Fruit fly (Drosophila melanogaster) whole organism, embryonic: ENCODE measurements around the gene CG14194.

ENCODE experiments used
- Adf1 ChIP-seq: fragments of 200-800 bp; sonication (Bioruptor generic); IDR thresholded peaks from 2 replicates; pipeline ENCODE4 v1.3.6; 2022; ENCODE audit warnings: missing biosample characterization, missing genetic modification characterization
- Asciz ChIP-seq: fragments of 200-800 bp; sonication (Bioruptor generic); optimal IDR thresholded peaks from 2 replicates; lab custom pipeline; 2017; ENCODE audit warnings: missing biosample characterization, mild to moderate bottlenecking, missing genetic modification characterization, missing genetic modification reagents
- B-H1 ChIP-seq: fragments of 200-800 bp; sonication (Bioruptor generic); IDR thresholded peaks from 3 replicates; pipeline ENCODE4 v1.3.6; 2022; ENCODE audit warnings: missing biosample characterization, missing genetic modification characterization
- CG10147 ChIP-seq: fragments of 200-800 bp; sonication (Bioruptor generic); optimal IDR thresholded peaks from 2 replicates; lab custom pipeline; 2019; ENCODE audit warnings: missing biosample characterization, mild to moderate bottlenecking, missing genetic modification characterization, moderate library complexity
- CG10979 ChIP-seq: fragments of 200-800 bp; sonication (Bioruptor generic); optimal IDR thresholded peaks from 2 replicates; lab custom pipeline; 2018; ENCODE audit warnings: missing biosample characterization, mild to moderate bottlenecking, missing genetic modification characterization, moderate library complexity
- CG11093 ChIP-seq: fragments of 200-800 bp; sonication (Bioruptor generic); IDR thresholded peaks from 3 replicates; pipeline ENCODE4 v1.3.6; 2022; ENCODE audit warnings: missing biosample characterization, missing genetic modification characterization
- CG13123 ChIP-seq: fragments of 200-800 bp; sonication (Bioruptor generic); optimal IDR thresholded peaks from 2 replicates; lab custom pipeline; 2016; ENCODE audit warnings: missing biosample characterization, missing genetic modification characterization
- CG13287 ChIP-seq: fragments of 200-800 bp; sonication (Bioruptor generic); IDR thresholded peaks from 2 replicates; pipeline ENCODE4 v1.3.6; 2022; ENCODE audit warnings: missing biosample characterization, missing genetic modification characterization; ENCODE audit not compliant: partially characterized antibody
- CG13775 ChIP-seq: fragments of 200-800 bp; sonication (Bioruptor generic); optimal IDR thresholded peaks from 3 replicates; lab custom pipeline; 2017; ENCODE audit warnings: missing biosample characterization, mild to moderate bottlenecking, missing genetic modification characterization
- CG14050 ChIP-seq: fragments of 200-800 bp; sonication (Bioruptor generic); IDR thresholded peaks from 3 replicates; pipeline ENCODE4 v1.3.6; 2022; ENCODE audit warnings: missing biosample characterization, missing genetic modification characterization
- CG14710 ChIP-seq: fragments of 200-800 bp; sonication (Bioruptor generic); optimal IDR thresholded peaks from 3 replicates; lab custom pipeline; 2019; ENCODE audit warnings: missing biosample characterization, mild to moderate bottlenecking, missing genetic modification characterization, moderate library complexity
- CG17361 ChIP-seq: fragments of 200-800 bp; sonication (Bioruptor generic); IDR thresholded peaks from 3 replicates; pipeline ENCODE4 v1.3.6; 2022; ENCODE audit warnings: missing biosample characterization, missing genetic modification characterization
- CG17612 ChIP-seq: fragments of 200-800 bp; sonication (Bioruptor generic); IDR thresholded peaks from 2 replicates; pipeline ENCODE4 v1.3.6; 2022; ENCODE audit warnings: missing biosample characterization, missing genetic modification characterization
- CG17802 ChIP-seq: fragments of 200-800 bp; sonication (Bioruptor generic); optimal IDR thresholded peaks from 2 replicates; lab custom pipeline; 2018; ENCODE audit warnings: missing biosample characterization, mild to moderate bottlenecking, missing genetic modification characterization, moderate library complexity
- CG1792 ChIP-seq: fragments of 200-800 bp; sonication (Bioruptor generic); optimal IDR thresholded peaks from 2 replicates; lab custom pipeline; 2016; ENCODE audit warnings: missing biosample characterization, missing genetic modification characterization
- CG18599 ChIP-seq: fragments of 200-800 bp; sonication (Bioruptor generic); optimal IDR thresholded peaks from 3 replicates; lab custom pipeline; 2017; ENCODE audit warnings: missing biosample characterization, missing genetic modification characterization, mild to moderate bottlenecking, moderate library complexity, missing genetic modification reagents
- CG2889 ChIP-seq: fragments of 200-800 bp; sonication (Bioruptor generic); IDR thresholded peaks from 3 replicates; pipeline ENCODE4 v1.3.6; 2022; ENCODE audit warnings: missing biosample characterization, missing genetic modification characterization
- CG31224 ChIP-seq: fragments of 200-800 bp; sonication (Bioruptor generic); IDR thresholded peaks from 2 replicates; pipeline ENCODE4 v1.3.6; 2022; ENCODE audit warnings: missing biosample characterization, missing genetic modification characterization
- CG4404 ChIP-seq: fragments of 200-800 bp; sonication (Bioruptor generic); IDR thresholded peaks from 2 replicates; pipeline ENCODE4 v1.3.6; 2022; ENCODE audit warnings: missing biosample characterization, missing genetic modification characterization
- CG6689 ChIP-seq: fragments of 200-800 bp; sonication (Bioruptor generic); IDR thresholded peaks from 2 replicates; pipeline ENCODE4 v1.3.6; 2022; ENCODE audit warnings: missing biosample characterization, missing genetic modification characterization
- CG6791 ChIP-seq: fragments of 200-800 bp; sonication (Bioruptor generic); IDR thresholded peaks from 3 replicates; pipeline ENCODE4 v1.3.6; 2022; ENCODE audit warnings: missing biosample characterization, missing genetic modification characterization; ENCODE audit not compliant: partially characterized antibody
- CG7839 ChIP-seq: fragments of 200-800 bp; sonication (Bioruptor generic); optimal IDR thresholded peaks from 3 replicates; lab custom pipeline; 2018; ENCODE audit warnings: missing biosample characterization, mild to moderate bottlenecking, missing genetic modification characterization, moderate library complexity
- CG9215 ChIP-seq: fragments of 200-800 bp; sonication (Bioruptor generic); IDR thresholded peaks from 2 replicates; pipeline ENCODE4 v1.3.6; 2022; ENCODE audit warnings: missing biosample characterization, missing genetic modification characterization
- Camta ChIP-seq: fragments of 200-800 bp; sonication (Bioruptor generic); optimal IDR thresholded peaks from 2 replicates; lab custom pipeline; 2016; ENCODE audit warnings: missing biosample characterization, missing genetic modification characterization
- Deaf1 ChIP-seq: fragments of 200-800 bp; optimal IDR thresholded peaks from 3 replicates; lab custom pipeline; 2019; ENCODE audit warnings: missing biosample characterization, mild to moderate bottlenecking, missing genetic modification characterization, moderate library complexity
- Dfd ChIP-seq, 2 experiments: fragments of >200 bp; optimal IDR thresholded peaks; 2 replicates each; lab custom pipeline; 2017; ENCODE audit warnings: missing biosample characterization in 2 of 2, missing genetic modification characterization in 2 of 2
- Doc3 ChIP-seq: fragments of 200-800 bp; sonication (Bioruptor generic); IDR thresholded peaks from 3 replicates; pipeline ENCODE4 v1.3.6; 2022; ENCODE audit warnings: missing biosample characterization, missing genetic modification characterization; ENCODE audit not compliant: partially characterized antibody
- Fer2 ChIP-seq: fragments of 200-800 bp; sonication (Bioruptor generic); optimal IDR thresholded peaks from 2 replicates; lab custom pipeline; 2018; ENCODE audit warnings: missing biosample characterization, mild to moderate bottlenecking, missing genetic modification characterization, moderate library complexity
- HLH54F ChIP-seq: fragments of 200-800 bp; sonication (Bioruptor generic); optimal IDR thresholded peaks from 3 replicates; lab custom pipeline; 2016; ENCODE audit warnings: missing biosample characterization, missing genetic modification characterization
- HmgZ ChIP-seq: fragments of 200-800 bp; sonication (Bioruptor generic); optimal IDR thresholded peaks from 2 replicates; lab custom pipeline; 2018; ENCODE audit warnings: missing biosample characterization, mild to moderate bottlenecking, missing genetic modification characterization
- Kr ChIP-seq: fragments of 200-800 bp; sonication (Bioruptor generic); optimal IDR thresholded peaks from 2 replicates; lab custom pipeline; 2017; ENCODE audit warnings: missing biosample characterization, mild to moderate bottlenecking, missing genetic modification characterization
- Lhr ChIP-seq: fragments of 200-800 bp; sonication (Bioruptor generic); optimal IDR thresholded peaks from 3 replicates; lab custom pipeline; 2017; ENCODE audit warnings: mild to moderate bottlenecking, missing biosample characterization, missing genetic modification reagents, missing genetic modification characterization
- Ssrp ChIP-seq: fragments of 200-800 bp; sonication (Bioruptor generic); optimal IDR thresholded peaks from 2 replicates; lab custom pipeline; 2018; ENCODE audit warnings: missing biosample characterization, mild to moderate bottlenecking, missing genetic modification characterization, moderate library complexity
- al ChIP-seq: fragments of 200-800 bp; sonication (Bioruptor generic); IDR thresholded peaks from 2 replicates; pipeline ENCODE4 v1.3.6; 2022; ENCODE audit warnings: missing biosample characterization, missing genetic modification characterization
- caup ChIP-seq: fragments of 200-800 bp; sonication (Bioruptor generic); optimal IDR thresholded peaks from 3 replicates; lab custom pipeline; 2017; ENCODE audit warnings: missing biosample characterization, mild to moderate bottlenecking, missing genetic modification characterization, moderate library complexity; ENCODE audit not compliant: severe bottlenecking
- chm ChIP-seq: fragments of 200-800 bp; sonication (Bioruptor generic); IDR thresholded peaks from 2 replicates; pipeline ENCODE4 v1.3.6; 2022; ENCODE audit warnings: missing biosample characterization, missing genetic modification characterization
- croc ChIP-seq: fragments of 200-800 bp; sonication (Bioruptor generic); conservative IDR thresholded peaks from 3 replicates; pipeline ENCODE4 v1.3.6; 2022; ENCODE audit warnings: missing biosample characterization, missing genetic modification characterization
- dpn ChIP-seq, 2 experiments: fragments of 200-800 bp; sonication (Bioruptor generic); optimal IDR thresholded peaks; 3 replicates each; lab custom pipeline; 2016; ENCODE audit warnings: missing biosample characterization in 2 of 2, missing genetic modification characterization in 2 of 2
- gcm2 ChIP-seq: fragments of 200-800 bp; sonication (Bioruptor generic); optimal IDR thresholded peaks from 2 replicates; lab custom pipeline; 2016; ENCODE audit warnings: missing biosample characterization, missing genetic modification characterization
- her ChIP-seq: fragments of 200-800 bp; sonication (Bioruptor generic); optimal IDR thresholded peaks from 2 replicates; lab custom pipeline; 2016; ENCODE audit warnings: missing biosample characterization, missing genetic modification characterization
- nerfin-2 ChIP-seq: fragments of 200-800 bp; sonication (Bioruptor generic); IDR thresholded peaks from 2 replicates; pipeline ENCODE4 v1.3.6; 2022; ENCODE audit warnings: missing biosample characterization, missing genetic modification characterization; ENCODE audit not compliant: partially characterized antibody
- nmo ChIP-seq: fragments of 200-800 bp; sonication (Bioruptor generic); optimal IDR thresholded peaks from 2 replicates; lab custom pipeline; 2018; ENCODE audit warnings: missing biosample characterization, mild to moderate bottlenecking, missing genetic modification characterization, moderate library complexity
- pfk ChIP-seq: fragments of 200-800 bp; sonication (Bioruptor generic); optimal IDR thresholded peaks from 2 replicates; lab custom pipeline; 2018; ENCODE audit warnings: missing biosample characterization, mild to moderate bottlenecking, missing genetic modification characterization, moderate library complexity
- scrt ChIP-seq: fragments of 200-800 bp; sonication (Bioruptor generic); optimal IDR thresholded peaks from 2 replicates; lab custom pipeline; 2018; ENCODE audit warnings: missing biosample characterization, mild to moderate bottlenecking, missing genetic modification characterization, moderate library complexity
- slp2 ChIP-seq: fragments of 200-800 bp; sonication (Bioruptor generic); optimal IDR thresholded peaks from 2 replicates; lab custom pipeline; 2016; ENCODE audit warnings: missing biosample characterization, missing genetic modification characterization
- sqz ChIP-seq: fragments of 200-800 bp; sonication (Bioruptor generic); optimal IDR thresholded peaks from 3 replicates; lab custom pipeline; 2018; ENCODE audit warnings: missing biosample characterization, mild to moderate bottlenecking, missing genetic modification characterization
- tna ChIP-seq: fragments of 200-800 bp; sonication (Bioruptor generic); IDR thresholded peaks from 2 replicates; pipeline ENCODE4 v1.3.6; 2022; ENCODE audit warnings: missing biosample characterization, missing genetic modification characterization; ENCODE audit not compliant: partially characterized antibody
- unpg ChIP-seq: fragments of 200-800 bp; sonication (Bioruptor generic); optimal IDR thresholded peaks from 3 replicates; lab custom pipeline; 2018; ENCODE audit warnings: missing biosample characterization, mild to moderate bottlenecking, missing genetic modification characterization, moderate library complexity
- vnd ChIP-seq: fragments of 200-800 bp; sonication (Bioruptor generic); IDR thresholded peaks from 3 replicates; pipeline ENCODE4 v1.3.6; 2022; ENCODE audit warnings: missing biosample characterization, missing genetic modification characterization; ENCODE audit not compliant: partially characterized antibody

The CG14194 gene

dm6 chrX:19155922-19156437 lies 37.4 kb upstream of the CG14194 start (continued):
- TF ChIP-seq nmo (GFP tag; lab: Kevin White, UChicago) (peak; percentile 88), CG13775 (GFP tag; lab: Kevin White, UChicago) (peak; percentile 88), Doc3 (GFP tag; lab: Robert Waterston, UW) (no peak), CG6689 (GFP tag; lab: Robert Waterston, UW) (peak; percentile 86), pfk (GFP tag; lab: Kevin White, UChicago) (peak; percentile 60), Fer2 (peak; percentile 48), CG9215 (GFP tag; lab: Robert Waterston, UW) (peak; percentile 70), croc (GFP tag; lab: Robert Waterston, UW) (peak; percentile 84), Asciz (GFP tag; lab: Kevin White, UChicago) (peak; percentile 54), CG17612 (GFP tag; lab: Robert Waterston, UW) (peak; percentile 51; the same call in 1 of the 2 replicates), B-H1 (peak; percentile 75), caup (GFP tag; lab: Kevin White, UChicago) (peak; percentile 74), CG14050 (GFP tag; lab: Robert Waterston, UW) (peak; percentile 27; the same call in 1 of the 3 replicates), CG11093 (GFP tag; lab: Robert Waterston, UW) (peak; percentile 67; the same call in 2 of the 3 replicates), nerfin-2 (no peak), CG31224 (GFP tag; lab: Robert Waterston, UW) (peak; percentile 75), CG14710 (peak; percentile 93), Ssrp (tag; lab: Kevin White, UChicago) (peak; percentile 81), al (GFP tag; lab: Robert Waterston, UW) (peak; percentile 79), chm (GFP tag; lab: Robert Waterston, UW) (peak; percentile 81; the same call in 1 of the 2 replicates), HLH54F (GFP tag; lab: Kevin White, UChicago) (no peak), Deaf1 (tag; lab: Kevin White, UChicago) (peak; percentile 48), Kr (GFP tag; lab: Kevin White, UChicago) (no peak), Adf1 (GFP tag; lab: Robert Waterston, UW) (peak; percentile 23; the same call in 1 of the 2 replicates), scrt (GFP tag; lab: Kevin White, UChicago) (peak; percentile 65), CG10147 (GFP tag; lab: Kevin White, UChicago) (peak; percentile 80), dpn (GFP tag; optimal IDR thresholded peaks at IDR 0.05; lab: Kevin White, UChicago) (peak; percentile 25 to 74), Camta (GFP tag; lab: Kevin White, UChicago) (no peak), CG4404 (peak; percentile 92), CG13287 (GFP tag; lab: Robert Waterston, UW) (no peak), Lhr (GFP tag; lab: Kevin White, UChicago) (peak; percentile 64), CG13123 (GFP tag; lab: Kevin White, UChicago) (peak; percentile 67), gcm2 (GFP tag; lab: Kevin White, UChicago) (no peak), CG17361 (peak; percentile 84), unpg (GFP tag; lab: Kevin White, UChicago) (peak; percentile 88), tna (GFP tag; lab: Robert Waterston, UW) (no peak), CG1792 (GFP tag; lab: Kevin White, UChicago) (no peak), HmgZ (tag; lab: Kevin White, UChicago) (peak; percentile 50), her (GFP tag; lab: Kevin White, UChicago) (peak; percentile 3), slp2 (GFP tag; lab: Kevin White, UChicago) (peak; percentile 2), CG18599 (GFP tag; lab: Kevin White, UChicago) (peak; percentile 82), sqz (peak; percentile 77), CG17802 (tag; lab: Kevin White, UChicago) (peak; percentile 40), CG6791 (GFP tag; lab: Robert Waterston, UW) (peak; percentile 40; the same call in 2 of the 3 replicates), CG10979 (peak; percentile 93), Dfd (GFP tag; optimal IDR thresholded peaks at IDR 0.05; lab: Kevin White, UChicago) (no peak), CG2889 (GFP tag; lab: Robert Waterston, UW) (peak; percentile 72; the same call in 1 of the 3 replicates), vnd (GFP tag; lab: Robert Waterston, UW) (no peak), CG7839 (tag; lab: Kevin White, UChicago) (peak; percentile 89)
